Fruit fly (Drosophila melanogaster) whole organism: Measurements from ENCODE around the gene CG9581.
"Not testable (repeated sequence)": the region's sequence is repeated elsewhere in the genome, so short reads cannot be mapped to it uniquely, and the experiment has no call there.

ENCODE experiments used
- CG8478 ChIP-seq: fragments of >200 bp; optimal IDR thresholded peaks from 2 replicates; lab custom pipeline; 2018; ENCODE audit warnings: inconsistent platforms
- Dll ChIP-seq: fragments of >200 bp; optimal IDR thresholded peaks from 2 replicates; lab custom pipeline; 2017
- EcR ChIP-seq, 2 experiments: fragments of >200 bp; optimal IDR thresholded peaks; 2 replicates each; lab custom pipeline; 2017; ENCODE audit warnings: missing biosample characterization in 2 of 2, missing genetic modification characterization in 2 of 2, missing genetic modification reagents in 2 of 2
- pan ChIP-seq: fragments of >200 bp; optimal IDR thresholded peaks from 2 replicates; lab custom pipeline; 2017
- psq ChIP-seq: fragments of >200 bp; optimal IDR thresholded peaks from 2 replicates; lab custom pipeline; 2017
- usp ChIP-seq: fragments of >200 bp; optimal IDR thresholded peaks from 2 replicates; lab custom pipeline; 2017; ENCODE audit warnings: missing biosample characterization, missing genetic modification characterization, mixed read lengths

The CG9581 gene

DNA sequence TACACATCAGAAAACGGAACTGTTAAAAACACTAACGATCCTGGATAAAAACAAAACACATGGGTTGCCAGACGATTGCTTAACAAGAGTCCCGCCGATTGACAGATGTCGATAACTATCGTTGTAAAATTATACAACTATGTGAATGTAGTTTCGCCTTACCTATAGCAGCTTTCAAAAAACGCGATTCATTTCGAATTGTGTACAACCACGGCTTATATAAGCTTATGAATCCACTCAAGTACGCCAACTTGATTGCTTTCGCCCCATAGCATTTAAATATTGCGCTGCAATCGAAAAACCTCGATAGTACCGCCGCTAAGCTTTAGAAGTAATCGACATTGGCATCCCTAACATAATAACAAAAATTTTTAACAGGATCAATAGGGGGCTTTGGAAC lies at the start of gene CG9581, which contains the start of gene CG9578:
CG9581 (minus strand) TSS at position 84 of the 400 bp plus-strand sequence.
CG9578 (plus strand) TSS at position 325 of the 400 bp plus-strand sequence.
- TF ChIP-seq pan (lab: Kevin White, UChicago) (no peak), Dll (lab: Kevin White, UChicago) (no peak), EcR (GFP tag; optimal IDR thresholded peaks at IDR 0.05; lab: Kevin White, UChicago) (no peak), CG8478 (lab: Kevin White, UChicago) (no peak), psq (lab: Kevin White, UChicago) (no peak), usp (GFP tag; lab: Kevin White, UChicago) (no peak)

DNA sequence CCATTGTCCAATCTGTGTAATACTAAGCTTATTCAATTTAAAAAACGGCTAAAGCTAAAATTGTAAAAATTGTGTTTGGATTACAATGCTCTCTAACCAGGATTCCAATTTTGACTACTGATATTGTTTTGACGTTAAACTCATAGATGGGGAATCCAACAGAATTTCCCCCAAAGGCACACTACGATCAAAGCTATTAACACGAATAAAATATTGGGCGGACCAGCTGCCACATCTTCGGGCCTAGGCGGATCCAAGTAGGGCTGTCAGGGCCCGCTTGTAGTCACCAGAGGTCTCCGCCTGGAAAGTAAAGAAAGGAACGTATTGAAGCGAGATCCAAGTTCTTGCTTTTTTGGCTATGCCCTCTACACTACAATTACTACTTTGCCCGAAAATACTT lies 47.4 kb upstream of the CG9581 start, which contains the start of gene SdicC:
SdicC (minus strand) TSS at position 101 of the 400 bp plus-strand sequence.
- TF ChIP-seq psq (lab: Kevin White, UChicago); Dll (lab: Kevin White, UChicago); usp (GFP tag; lab: Kevin White, UChicago): not testable (repeated sequence)

DNA sequence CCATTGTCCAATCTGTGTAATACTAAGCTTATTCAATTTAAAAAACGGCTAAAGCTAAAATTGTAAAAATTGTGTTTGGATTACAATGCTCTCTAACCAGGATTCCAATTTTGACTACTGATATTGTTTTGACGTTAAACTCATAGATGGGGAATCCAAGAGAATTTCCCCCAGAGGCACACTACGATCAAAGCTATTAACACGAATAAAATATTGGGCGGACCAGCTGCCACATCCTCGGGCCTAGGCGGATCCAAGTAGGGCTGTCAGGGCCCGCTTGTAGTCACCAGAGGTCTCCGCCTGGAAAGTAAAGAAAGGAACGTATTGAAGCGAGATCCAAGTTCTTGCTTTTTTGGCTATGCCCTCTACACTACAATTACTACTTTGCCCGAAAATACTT lies 39.7 kb upstream of the CG9581 start, which contains the start of gene SdicB:
SdicB (minus strand) TSS at position 101 of the 400 bp plus-strand sequence.
- TF ChIP-seq Dll (lab: Kevin White, UChicago); EcR (GFP tag; optimal IDR thresholded peaks at IDR 0.05; lab: Kevin White, UChicago); CG8478 (lab: Kevin White, UChicago): not testable (repeated sequence)

DNA sequence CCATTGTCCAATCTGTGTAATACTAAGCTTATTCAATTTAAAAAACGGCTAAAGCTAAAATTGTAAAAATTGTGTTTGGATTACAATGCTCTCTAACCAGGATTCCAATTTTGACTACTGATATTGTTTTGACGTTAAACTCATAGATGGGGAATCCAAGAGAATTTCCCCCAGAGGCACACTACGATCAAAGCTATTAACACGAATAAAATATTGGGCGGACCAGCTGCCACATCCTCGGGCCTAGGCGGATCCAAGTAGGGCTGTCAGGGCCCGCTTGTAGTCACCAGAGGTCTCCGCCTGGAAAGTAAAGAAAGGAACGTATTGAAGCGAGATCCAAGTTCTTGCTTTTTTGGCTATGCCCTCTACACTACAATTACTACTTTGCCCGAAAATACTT lies 32.1 kb upstream of the CG9581 start, which contains the start of gene SdicA:
SdicA (minus strand) TSS at position 101 of the 400 bp plus-strand sequence.
- not testable (repeated sequence) for TF ChIP-seq pan, psq, CG8478 (lab: Kevin White, UChicago)

dm6 chrX:20194127-20194526 lies 24.3 kb upstream of the CG9581 start, which contains the start of gene Sdic3:
Gene Sdic3, minus strand, starts transcription at chrX:20194227.
- not testable (repeated sequence) for TF ChIP-seq pan, psq, CG8478 (lab: Kevin White, UChicago)

dm6 chrX:20186387-20186786 lies 16.6 kb upstream of the CG9581 start, which contains the start of gene Sdic2:
Gene Sdic2, minus strand, starts transcription at chrX:20186487.
- TF ChIP-seq EcR (GFP tag; optimal IDR thresholded peaks at IDR 0.05; lab: Kevin White, UChicago); Dll (lab: Kevin White, UChicago); usp (GFP tag; lab: Kevin White, UChicago): not testable (repeated sequence)

DNA sequence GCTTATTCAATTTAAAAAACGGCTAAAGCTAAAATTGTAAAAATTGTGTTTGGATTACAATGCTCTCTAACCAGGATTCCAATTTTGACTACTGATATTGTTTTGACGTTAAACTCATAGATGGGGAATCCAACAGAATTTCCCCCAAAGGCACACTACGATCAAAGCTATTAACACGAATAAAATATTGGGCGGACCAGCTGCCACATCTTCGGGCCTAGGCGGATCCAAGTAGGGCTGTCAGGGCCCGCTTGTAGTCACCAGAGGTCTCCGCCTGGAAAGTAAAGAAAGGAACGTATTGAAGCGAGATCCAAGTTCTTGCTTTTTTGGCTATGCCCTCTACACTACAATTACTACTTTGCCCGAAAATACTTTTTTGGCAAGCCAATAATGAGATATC lies 8.8 kb upstream of the CG9581 start, which contains the start of gene Sdic1:
Sdic1 (minus strand) TSS at position 101 of the 400 bp plus-strand sequence.
- TF ChIP-seq usp (GFP tag; lab: Kevin White, UChicago); psq (lab: Kevin White, UChicago); EcR (GFP tag; optimal IDR thresholded peaks at IDR 0.05; lab: Kevin White, UChicago): not testable (repeated sequence)

DNA sequence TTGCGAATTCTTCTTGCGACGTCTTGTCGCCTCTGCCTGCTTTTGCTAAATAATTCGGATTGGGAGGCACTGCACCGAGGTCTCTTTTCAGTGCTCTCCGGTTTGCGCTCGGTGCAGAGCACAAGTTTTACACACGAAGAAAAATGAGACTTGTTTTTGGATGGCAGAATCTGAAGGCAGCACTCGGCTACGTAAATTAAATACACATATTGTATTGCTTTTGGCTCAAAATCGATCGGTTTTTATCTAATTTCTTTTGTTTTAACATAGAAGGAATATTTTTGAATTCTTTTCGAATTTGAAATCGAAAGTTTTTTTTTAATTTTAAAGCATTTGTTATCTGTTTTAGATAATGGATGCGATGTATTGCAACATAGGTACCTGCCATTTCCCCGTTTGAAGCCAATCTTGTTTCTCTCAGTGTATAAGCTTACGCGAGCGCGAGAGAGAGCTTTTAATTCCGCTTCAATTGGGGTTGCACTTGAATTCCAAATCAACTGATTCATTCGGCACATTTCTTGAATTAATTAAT lies 3.7 kb upstream of the CG9581 start, which contains the start of gene AnxB10:
AnxB10 (minus strand) TSS at position 51 of the 532 bp plus-strand sequence.
- TF ChIP-seq EcR (GFP tag; optimal IDR thresholded peaks at IDR 0.05; lab: Kevin White, UChicago): no peak
- TF ChIP-seq pan (lab: Kevin White, UChicago): no peak
- no peak for TF ChIP-seq psq (lab: Kevin White, UChicago)
- TF ChIP-seq usp (GFP tag; lab: Kevin White, UChicago): no peak

DNA sequence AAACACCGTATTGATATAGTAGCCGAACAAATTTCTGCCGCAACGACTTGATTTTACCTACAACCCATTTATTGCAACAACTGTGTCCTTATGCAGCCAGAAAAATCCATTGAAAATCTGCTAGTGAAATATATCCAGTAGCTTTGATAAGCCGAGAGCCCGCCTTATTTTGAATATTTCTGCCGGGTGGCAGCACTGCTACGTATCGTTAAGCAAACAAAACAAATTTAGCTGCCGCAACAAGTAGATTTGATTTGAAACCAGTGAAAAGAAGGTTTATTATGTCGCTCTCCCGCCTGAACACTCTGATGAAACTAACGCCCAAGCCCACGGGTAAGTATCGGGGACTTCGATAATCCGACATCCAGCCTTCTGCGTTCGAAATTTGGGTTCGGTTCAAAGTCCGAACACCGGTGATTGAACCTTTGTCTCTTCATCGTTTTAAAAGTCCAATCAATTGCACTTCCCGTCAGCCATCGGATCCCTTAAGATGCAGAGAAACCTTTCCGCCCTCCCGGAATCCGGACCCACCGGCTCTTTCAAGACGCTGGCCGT lies 3.2 kb downstream of the CG9581 start, which contains the start of gene CG9577:
CG9577 (plus strand) TSS at position 190 of the 555 bp plus-strand sequence.
- TF ChIP-seq pan (lab: Kevin White, UChicago) (no peak), EcR (GFP tag; optimal IDR thresholded peaks at IDR 0.05; lab: Kevin White, UChicago) (no peak), psq (lab: Kevin White, UChicago) (no peak), CG8478 (lab: Kevin White, UChicago) (no peak), Dll (lab: Kevin White, UChicago) (no peak), usp (GFP tag; lab: Kevin White, UChicago) (no peak)

DNA sequence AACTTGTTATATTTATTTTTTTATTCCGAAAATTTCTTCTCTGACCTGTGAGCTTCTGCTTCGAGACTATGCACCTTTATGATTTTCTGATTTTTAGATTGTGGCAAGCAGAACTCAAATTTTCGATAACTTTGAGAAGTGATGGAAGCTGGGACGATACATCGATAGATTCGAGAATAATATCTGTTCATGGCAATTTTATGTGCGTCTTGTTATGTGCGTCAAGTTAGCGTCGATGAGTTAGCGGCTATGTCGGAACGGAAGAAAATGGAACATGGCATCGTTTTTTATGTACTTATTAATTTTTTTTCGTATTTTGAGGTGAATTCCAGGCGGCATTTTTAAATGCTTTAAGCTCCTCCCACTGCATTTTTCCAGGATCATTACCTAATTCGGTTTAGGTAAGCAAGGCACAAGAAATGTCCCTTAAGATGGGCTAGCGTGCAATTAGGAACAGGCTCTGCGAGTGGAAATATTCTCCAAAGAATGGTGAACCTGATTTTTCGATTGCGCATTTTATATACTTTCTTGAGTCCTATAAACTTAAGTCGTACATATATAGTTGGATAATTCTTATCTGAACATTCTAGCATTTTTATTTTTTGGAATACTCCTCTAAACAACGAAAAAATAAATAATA lies 3.9 kb downstream of the CG9581 start, which contains the start of gene Phf7:
Phf7 (minus strand) TSS at position 58 of the 640 bp plus-strand sequence.
- TF ChIP-seq CG8478 (lab: Kevin White, UChicago): no peak
- TF ChIP-seq EcR (GFP tag; optimal IDR thresholded peaks at IDR 0.05; lab: Kevin White, UChicago): no peak
- no peak for TF ChIP-seq psq (lab: Kevin White, UChicago)
- no peak for TF ChIP-seq pan (lab: Kevin White, UChicago)
- TF ChIP-seq usp (GFP tag; lab: Kevin White, UChicago): no peak
- no peak for TF ChIP-seq Dll (lab: Kevin White, UChicago)

DNA sequence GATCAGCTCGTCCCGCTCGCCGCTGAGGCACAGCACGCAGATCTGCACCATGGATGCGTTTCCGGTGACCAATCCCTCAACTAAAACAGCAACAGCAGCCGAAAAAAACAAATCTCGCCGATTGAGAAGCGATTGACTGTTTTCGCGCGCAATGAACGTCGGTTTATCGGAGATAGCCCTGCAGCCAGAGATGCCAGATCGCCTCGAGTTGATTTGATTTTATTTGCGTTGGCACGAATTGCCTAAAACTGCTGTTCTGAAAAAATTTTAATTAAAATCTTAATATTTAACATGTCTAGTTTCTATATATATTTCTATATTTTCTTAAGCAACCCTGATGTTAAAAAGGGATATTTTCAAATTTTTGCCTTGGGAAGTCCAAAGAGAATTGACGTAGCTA lies 7.2 kb downstream of the CG9581 start:
- TF ChIP-seq EcR (GFP tag; optimal IDR thresholded peaks at IDR 0.05; lab: Kevin White, UChicago): no peak
- TF ChIP-seq usp (GFP tag; lab: Kevin White, UChicago): no peak
- no peak for TF ChIP-seq Dll (lab: Kevin White, UChicago)
- no peak for TF ChIP-seq CG8478 (lab: Kevin White, UChicago)
- no peak for TF ChIP-seq pan (lab: Kevin White, UChicago)
- no peak for TF ChIP-seq psq (lab: Kevin White, UChicago)
